Fruit fly (Drosophila melanogaster) whole organism, embryonic: ENCODE measurements around the gene Lerp.

ENCODE experiments used
- ATbp ChIP-seq: fragments of 200-800 bp; sonication (Bioruptor generic); optimal IDR thresholded peaks from 2 replicates; lab custom pipeline; 2017; ENCODE audit warnings: missing biosample characterization, mild to moderate bottlenecking, missing genetic modification characterization, missing genetic modification reagents
- Antp ChIP-seq: fragments of 200-800 bp; sonication (Bioruptor generic); optimal IDR thresholded peaks from 3 replicates; lab custom pipeline; 2016; ENCODE audit warnings: missing biosample characterization, missing genetic modification characterization
- Atf-2 ChIP-seq: fragments of 200-800 bp; sonication (Bioruptor generic); optimal IDR thresholded peaks from 2 replicates; lab custom pipeline; 2016; ENCODE audit warnings: missing biosample characterization, missing genetic modification characterization
- CG1024 ChIP-seq: fragments of 200-800 bp; sonication (Bioruptor generic); IDR thresholded peaks from 2 replicates; pipeline ENCODE4 v1.3.6; 2022; ENCODE audit warnings: missing biosample characterization, missing genetic modification characterization
- CG11560 ChIP-seq: fragments of 200-800 bp; sonication (Bioruptor generic); IDR thresholded peaks from 3 replicates; pipeline ENCODE4 v1.3.6; 2022; ENCODE audit warnings: missing biosample characterization, missing genetic modification characterization
- CG14965 ChIP-seq: fragments of 200-800 bp; sonication (Bioruptor generic); optimal IDR thresholded peaks from 2 replicates; lab custom pipeline; 2016; ENCODE audit warnings: missing biosample characterization, missing genetic modification characterization, borderline replicate concordance
- CG17361 ChIP-seq: fragments of 200-800 bp; sonication (Bioruptor generic); IDR thresholded peaks from 3 replicates; pipeline ENCODE4 v1.3.6; 2022; ENCODE audit warnings: missing biosample characterization, missing genetic modification characterization
- CG1792 ChIP-seq: fragments of 200-800 bp; sonication (Bioruptor generic); optimal IDR thresholded peaks from 2 replicates; lab custom pipeline; 2016; ENCODE audit warnings: missing biosample characterization, missing genetic modification characterization
- CG1832 ChIP-seq: fragments of 200-800 bp; sonication (Bioruptor generic); optimal IDR thresholded peaks from 2 replicates; lab custom pipeline; 2017; ENCODE audit warnings: missing biosample characterization, mild to moderate bottlenecking, missing genetic modification characterization, inconsistent platforms
- CG18619 ChIP-seq: fragments of 200-800 bp; sonication (Bioruptor generic); optimal IDR thresholded peaks from 3 replicates; lab custom pipeline; 2017; ENCODE audit warnings: missing biosample characterization, mild to moderate bottlenecking, missing genetic modification characterization
- CG30403 ChIP-seq: fragments of 200-800 bp; sonication (Bioruptor generic); optimal IDR thresholded peaks from 3 replicates; lab custom pipeline; 2016; ENCODE audit warnings: missing biosample characterization, missing genetic modification characterization
- CG4820 ChIP-seq: fragments of 200-800 bp; sonication (Bioruptor generic); optimal IDR thresholded peaks from 3 replicates; lab custom pipeline; 2016; ENCODE audit warnings: missing biosample characterization, missing genetic modification characterization
- CG7839 ChIP-seq: fragments of 200-800 bp; sonication (Bioruptor generic); optimal IDR thresholded peaks from 3 replicates; lab custom pipeline; 2018; ENCODE audit warnings: missing biosample characterization, mild to moderate bottlenecking, missing genetic modification characterization, moderate library complexity
- CG7987 ChIP-seq: fragments of 200-800 bp; sonication (Bioruptor generic); optimal IDR thresholded peaks from 2 replicates; lab custom pipeline; 2018; ENCODE audit warnings: missing biosample characterization, mild to moderate bottlenecking, missing genetic modification characterization, moderate library complexity
- CG8281 ChIP-seq: fragments of 200-800 bp; sonication (Bioruptor generic); optimal IDR thresholded peaks from 2 replicates; lab custom pipeline; 2018; ENCODE audit warnings: missing biosample characterization, mild to moderate bottlenecking, missing genetic modification characterization, moderate library complexity
- Camta ChIP-seq: fragments of 200-800 bp; sonication (Bioruptor generic); optimal IDR thresholded peaks from 2 replicates; lab custom pipeline; 2016; ENCODE audit warnings: missing biosample characterization, missing genetic modification characterization
- E2f1 ChIP-seq: fragments of 200-800 bp; sonication (Bioruptor generic); IDR thresholded peaks from 2 replicates; pipeline ENCODE4 v1.3.6; 2022; ENCODE audit warnings: missing biosample characterization, missing genetic modification characterization
- Elba2 ChIP-seq: fragments of 200-800 bp; sonication (Bioruptor generic); optimal IDR thresholded peaks from 3 replicates; lab custom pipeline; 2016; ENCODE audit warnings: missing biosample characterization, missing genetic modification characterization
- HHEX ChIP-seq: fragments of 200-800 bp; sonication (Bioruptor generic); optimal IDR thresholded peaks from 3 replicates; lab custom pipeline; 2017; ENCODE audit warnings: missing biosample characterization, mild to moderate bottlenecking, missing genetic modification characterization, missing genetic modification reagents
- Hr3 ChIP-seq: fragments of 200-800 bp; sonication (Bioruptor generic); optimal IDR thresholded peaks from 3 replicates; lab custom pipeline; 2016; ENCODE audit warnings: missing biosample characterization, missing genetic modification characterization
- Jarid2 ChIP-seq: fragments of 200-800 bp; sonication (Bioruptor generic); optimal IDR thresholded peaks from 3 replicates; lab custom pipeline; 2017; ENCODE audit warnings: mild to moderate bottlenecking, missing biosample characterization, missing genetic modification reagents, missing genetic modification characterization
- Lpt ChIP-seq: fragments of >200 bp; optimal IDR thresholded peaks from 2 replicates; lab custom pipeline; 2018; ENCODE audit warnings: missing biosample characterization, missing genetic modification characterization
- Max ChIP-seq: fragments of 200-800 bp; sonication (Bioruptor generic); optimal IDR thresholded peaks from 2 replicates; lab custom pipeline; 2016; ENCODE audit warnings: missing biosample characterization, mild to moderate bottlenecking, missing genetic modification characterization
- Mrtf ChIP-seq: fragments of 200-800 bp; sonication (Bioruptor generic); IDR thresholded peaks from 3 replicates; pipeline ENCODE4 v1.3.6; 2022; ENCODE audit warnings: missing biosample characterization, missing genetic modification characterization
- Rx ChIP-seq: fragments of 200-800 bp; sonication (Bioruptor generic); IDR thresholded peaks from 2 replicates; pipeline ENCODE4 v1.3.6; 2022; ENCODE audit warnings: missing biosample characterization, missing genetic modification characterization
- Usf ChIP-seq: fragments of 200-800 bp; sonication (Bioruptor generic); optimal IDR thresholded peaks from 2 replicates; lab custom pipeline; 2017; ENCODE audit warnings: missing genotype, missing biosample characterization, missing genetic modification characterization
- chm ChIP-seq: fragments of 200-800 bp; sonication (Bioruptor generic); IDR thresholded peaks from 2 replicates; pipeline ENCODE4 v1.3.6; 2022; ENCODE audit warnings: missing biosample characterization, missing genetic modification characterization
- crol ChIP-seq: fragments of 200-800 bp; sonication (Bioruptor generic); IDR thresholded peaks from 2 replicates; pipeline ENCODE4 v1.3.6; 2022; ENCODE audit warnings: missing biosample characterization, missing genetic modification characterization
- eve ChIP-seq, 2 experiments: fragments of >200 bp; optimal IDR thresholded peaks; 2 replicates each; lab custom pipeline; 2017; ENCODE audit warnings: missing biosample characterization in 2 of 2, missing genetic modification characterization in 2 of 2
- fd3F ChIP-seq: fragments of 200-800 bp; sonication (Bioruptor generic); optimal IDR thresholded peaks from 2 replicates; lab custom pipeline; 2018; ENCODE audit warnings: missing biosample characterization, mild to moderate bottlenecking, missing genetic modification characterization, moderate library complexity
- fd64A ChIP-seq: fragments of 200-800 bp; sonication (Bioruptor generic); optimal IDR thresholded peaks from 3 replicates; lab custom pipeline; 2018; ENCODE audit warnings: missing biosample characterization, mild to moderate bottlenecking, missing genetic modification characterization
- fd96Cb ChIP-seq: fragments of 200-800 bp; sonication (Bioruptor generic); optimal IDR thresholded peaks from 2 replicates; lab custom pipeline; 2018; ENCODE audit warnings: missing biosample characterization, mild to moderate bottlenecking, missing genetic modification characterization, moderate library complexity
- fru ChIP-seq: fragments of >200 bp; optimal IDR thresholded peaks from 2 replicates; lab custom pipeline; 2017
- gsb ChIP-seq: fragments of 200-800 bp; sonication (Bioruptor generic); IDR thresholded peaks from 2 replicates; pipeline ENCODE4 v1.3.6; 2022; ENCODE audit warnings: missing biosample characterization, missing genetic modification characterization
- gsb-n ChIP-seq: fragments of 200-800 bp; sonication (Bioruptor generic); optimal IDR thresholded peaks from 3 replicates; lab custom pipeline; 2018; ENCODE audit warnings: missing biosample characterization, mild to moderate bottlenecking, missing genetic modification characterization
- her ChIP-seq: fragments of 200-800 bp; sonication (Bioruptor generic); optimal IDR thresholded peaks from 2 replicates; lab custom pipeline; 2016; ENCODE audit warnings: missing biosample characterization, missing genetic modification characterization
- jing ChIP-seq: fragments of 200-800 bp; sonication (Bioruptor generic); optimal IDR thresholded peaks from 2 replicates; lab custom pipeline; 2018; ENCODE audit warnings: missing biosample characterization, mild to moderate bottlenecking, missing genetic modification characterization
- lov ChIP-seq, 2 experiments: fragments of 200-800 bp in 1 of 2; fragments of >200 bp in 1 of 2; sonication (Bioruptor generic) in 1 of 2; IDR thresholded peaks in 1 of 2; optimal IDR thresholded peaks in 1 of 2; 2 replicates in 1 of 2; 3 replicates in 1 of 2; pipeline versions ENCODE4 v1.3.6 to Lab custom; 2017 to 2022; ENCODE audit warnings: missing biosample characterization in 1 of 2, missing genetic modification characterization in 1 of 2
- nmo ChIP-seq: fragments of 200-800 bp; sonication (Bioruptor generic); optimal IDR thresholded peaks from 2 replicates; lab custom pipeline; 2018; ENCODE audit warnings: missing biosample characterization, mild to moderate bottlenecking, missing genetic modification characterization, moderate library complexity
- oc ChIP-seq: fragments of 200-800 bp; sonication (Bioruptor generic); optimal IDR thresholded peaks from 2 replicates; lab custom pipeline; 2018; ENCODE audit warnings: missing biosample characterization, mild to moderate bottlenecking, missing genetic modification characterization, moderate library complexity
- pita ChIP-seq: fragments of 200-800 bp; sonication (Bioruptor generic); optimal IDR thresholded peaks from 2 replicates; lab custom pipeline; 2017; ENCODE audit warnings: missing biosample characterization, mild to moderate bottlenecking, missing genetic modification characterization
- psq ChIP-seq: fragments of 200-800 bp; sonication (Bioruptor generic); optimal IDR thresholded peaks from 2 replicates; lab custom pipeline; 2017; ENCODE audit warnings: missing biosample characterization, missing genetic modification characterization
- ranshi ChIP-seq: fragments of 200-800 bp; sonication (Bioruptor generic); IDR thresholded peaks from 2 replicates; pipeline ENCODE4 v1.3.6; 2022; ENCODE audit warnings: missing biosample characterization, missing genetic modification characterization
- schlank ChIP-seq: fragments of 200-800 bp; sonication (Bioruptor generic); optimal IDR thresholded peaks from 2 replicates; lab custom pipeline; 2018; ENCODE audit warnings: missing biosample characterization, mild to moderate bottlenecking, missing genetic modification characterization
- scrt ChIP-seq: fragments of 200-800 bp; sonication (Bioruptor generic); optimal IDR thresholded peaks from 2 replicates; lab custom pipeline; 2018; ENCODE audit warnings: missing biosample characterization, mild to moderate bottlenecking, missing genetic modification characterization, moderate library complexity
- sens ChIP-seq: fragments of 200-800 bp; sonication (Bioruptor generic); peaks from one replicate; lab custom pipeline; 2016; ENCODE audit warnings: missing biosample characterization, missing genetic modification characterization
- sim ChIP-seq: fragments of 200-800 bp; sonication (Bioruptor generic); IDR thresholded peaks from 2 replicates; pipeline ENCODE4 v1.3.6; 2022; ENCODE audit warnings: missing biosample characterization, missing genetic modification characterization
- stc ChIP-seq: fragments of 200-800 bp; sonication (Bioruptor generic); IDR thresholded peaks from 2 replicates; pipeline ENCODE4 v1.3.6; 2022; ENCODE audit warnings: missing biosample characterization, missing genetic modification characterization
- tll ChIP-seq, 2 experiments: fragments of 200-800 bp in 1 of 2; fragments of >200 bp in 1 of 2; sonication (Bioruptor generic) in 1 of 2; optimal IDR thresholded peaks; 2 replicates each; lab custom pipeline; 2017 to 2019; ENCODE audit warnings: missing biosample characterization in 2 of 2, missing genetic modification characterization in 2 of 2, mild to moderate bottlenecking in 1 of 2, moderate library complexity in 1 of 2
- tna ChIP-seq: fragments of 200-800 bp; sonication (Bioruptor generic); IDR thresholded peaks from 2 replicates; pipeline ENCODE4 v1.3.6; 2022; ENCODE audit warnings: missing biosample characterization, missing genetic modification characterization; ENCODE audit not compliant: partially characterized antibody
- toy ChIP-seq: fragments of 200-800 bp; sonication (Bioruptor generic); IDR thresholded peaks from 2 replicates; pipeline ENCODE4 v1.3.6; 2022; ENCODE audit warnings: missing biosample characterization, missing genetic modification characterization

The Lerp gene

dm6 chr3R:26899982-26900381 lies 37.1 kb upstream of the Lerp start:
- TF ChIP-seq CG1832 (GFP tag; lab: Kevin White, UChicago) (no peak), Atf-2 (GFP tag; lab: Kevin White, UChicago) (no peak), CG4820 (peak; percentile 7), Hr3 (GFP tag; lab: Kevin White, UChicago) (peak; percentile 23), sens (GFP tag; lab: Kevin White, UChicago) (peak; percentile 79), CG14965 (GFP tag; lab: Kevin White, UChicago) (no peak), schlank (no peak), fd64A (GFP tag; lab: Kevin White, UChicago) (no peak), crol (GFP tag; lab: Robert Waterston, UW) (no peak), CG18619 (GFP tag; lab: Kevin White, UChicago) (no peak), chm (GFP tag; lab: Robert Waterston, UW) (no peak), Rx (GFP tag; lab: Robert Waterston, UW) (0 out of 2 replicates have a peak, but pooled peaks have one; percentile 24), ranshi (peak; percentile 35; the same call in 1 of the 2 replicates), toy (GFP tag; lab: Robert Waterston, UW) (no peak), pita (no peak), CG8281 (tag; lab: Kevin White, UChicago) (no peak), gsb-n (tag; lab: Kevin White, UChicago) (peak; percentile 8), scrt (GFP tag; lab: Kevin White, UChicago) (no peak), Elba2 (GFP tag; lab: Kevin White, UChicago) (no peak), Camta (GFP tag; lab: Kevin White, UChicago) (no peak), Mrtf (GFP tag; lab: Robert Waterston, UW) (no peak), Jarid2 (no peak), CG1024 (GFP tag; lab: Robert Waterston, UW) (no peak), E2f1 (peak; percentile 34; the same call in 1 of the 2 replicates), CG1792 (GFP tag; lab: Kevin White, UChicago) (no peak), stc (GFP tag; lab: Robert Waterston, UW) (peak; percentile 57; the same call in 1 of the 2 replicates), CG7987 (GFP tag; lab: Kevin White, UChicago) (no peak), CG30403 (GFP tag; lab: Kevin White, UChicago) (peak; percentile 32), Antp (no peak), HHEX (GFP tag; lab: Kevin White, UChicago) (no peak), fd96Cb (tag; lab: Kevin White, UChicago) (peak; percentile 56), tll (GFP tag; optimal IDR thresholded peaks at IDR 0.05; lab: Kevin White, UChicago) (no peak), sim (GFP tag; lab: Robert Waterston, UW) (peak; percentile 29; the same call in 1 of the 2 replicates), fd3F (GFP tag; lab: Kevin White, UChicago) (no peak), gsb (no peak), Lpt (GFP tag; lab: Kevin White, UChicago) (no peak), ATbp (peak; percentile 40), Max (GFP tag; lab: Kevin White, UChicago) (no peak), CG17361 (GFP tag; lab: Robert Waterston, UW) (peak; percentile 66), CG7839 (peak; percentile 45), eve (GFP tag; optimal IDR thresholded peaks at IDR 0.05; lab: Kevin White, UChicago) (peak in 1 of 2 experiments; percentile 71), psq (GFP tag; lab: Kevin White, UChicago) (no peak), CG11560 (tag; lab: Robert Waterston, UW) (no peak), Usf (GFP tag; lab: Kevin White, UChicago) (no peak), her (GFP tag; lab: Kevin White, UChicago) (no peak), fru (lab: Kevin White, UChicago) (no peak), jing (GFP tag; lab: Kevin White, UChicago) (peak; percentile 25), oc (tag; lab: Kevin White, UChicago) (peak; percentile 65), tna (GFP tag; lab: Robert Waterston, UW) (no peak), lov (optimal IDR thresholded peaks at IDR 0.05; lab: Kevin White, UChicago) (no peak), lov (GFP tag; IDR thresholded peaks at IDR 0.05; lab: Robert Waterston, UW) (peak; percentile 67; the same call in 1 of the 3 replicates), nmo (GFP tag; lab: Kevin White, UChicago) (peak; percentile 53)
